Worm (Caenorhabditis elegans) whole organism, L3 larva: ENCODE data around the gene C02G6.3.

ENCODE experiments used
- R02D3.7 ChIP-seq: fragments of 150-350 bp; optimal IDR thresholded peaks from 2 replicates; lab custom pipeline; 2014; ENCODE audit warnings: missing biosample characterization, missing genetic modification characterization
- ZK546.5 ChIP-seq: sonication (generic microtip); optimal IDR thresholded peaks from 2 replicates; lab custom pipeline; 2017; ENCODE audit warnings: missing biosample characterization, missing genetic modification characterization
- aly-2 ChIP-seq: fragments of 150-350 bp; optimal IDR thresholded peaks from 2 replicates; lab custom pipeline; 2014; ENCODE audit warnings: missing biosample characterization, missing genetic modification characterization
- ama-1 ChIP-seq: fragments of 150-350 bp; optimal IDR thresholded peaks from 2 replicates; lab custom pipeline; 2018
- ceh-16 ChIP-seq: sonication (generic microtip); optimal IDR thresholded peaks from 2 replicates; lab custom pipeline; 2017; ENCODE audit warnings: missing biosample characterization, missing genetic modification characterization
- ceh-28 ChIP-seq: fragments of 150-350 bp; optimal IDR thresholded peaks from 2 replicates; lab custom pipeline; 2014; ENCODE audit warnings: missing biosample characterization, missing genetic modification reagents, missing genetic modification characterization
- ceh-9 ChIP-seq: sonication (generic microtip); optimal IDR thresholded peaks from 2 replicates; lab custom pipeline; 2018; ENCODE audit warnings: missing biosample characterization, missing genetic modification characterization
- daf-12 ChIP-seq: fragments of 150-350 bp; optimal IDR thresholded peaks from 2 replicates; lab custom pipeline; 2014; ENCODE audit warnings: missing biosample characterization, missing genetic modification reagents, missing genetic modification characterization
- egl-27 ChIP-seq: sonication (generic microtip); optimal IDR thresholded peaks from 4 replicates; lab custom pipeline; 2017; ENCODE audit warnings: missing biosample characterization, missing genetic modification reagents, missing genetic modification characterization
- egl-5 ChIP-seq: fragments of 150-350 bp; optimal IDR thresholded peaks from 2 replicates; lab custom pipeline; 2017; ENCODE audit warnings: missing biosample characterization, missing genetic modification reagents, missing genetic modification characterization, inconsistent platforms
- elt-2 ChIP-seq: sonication (generic microtip); optimal IDR thresholded peaks from 2 replicates; lab custom pipeline; 2016; ENCODE audit warnings: missing genetic modification reagents, mild to moderate bottlenecking, missing genetic modification characterization, missing compliant biosample characterization
- eor-1 ChIP-seq, 2 experiments: fragments of 150-350 bp; optimal IDR thresholded peaks; 2 replicates each; lab custom pipeline; 2014 to 2018; ENCODE audit warnings: missing biosample characterization in 2 of 2, missing genetic modification characterization in 2 of 2
- fkh-10 ChIP-seq: sonication (generic microtip); optimal IDR thresholded peaks from 2 replicates; lab custom pipeline; 2017; ENCODE audit warnings: missing biosample characterization, missing genetic modification reagents, missing genetic modification characterization
- fos-1 ChIP-seq: fragments of 150-350 bp; optimal IDR thresholded peaks from 2 replicates; lab custom pipeline; 2014; ENCODE audit warnings: missing biosample characterization, missing genetic modification characterization
- hmg-11 ChIP-seq: sonication (generic microtip); optimal IDR thresholded peaks from 2 replicates; lab custom pipeline; 2016; ENCODE audit warnings: missing genetic modification characterization, missing compliant biosample characterization
- jun-1 ChIP-seq: fragments of 150-350 bp; optimal IDR thresholded peaks from 2 replicates; lab custom pipeline; 2014; ENCODE audit warnings: missing biosample characterization, missing genetic modification reagents, missing genetic modification characterization
- lin-15B ChIP-seq: fragments of 150-350 bp; optimal IDR thresholded peaks from 2 replicates; lab custom pipeline; 2014; ENCODE audit warnings: missing biosample characterization, missing genetic modification characterization
- lin-39 ChIP-seq: fragments of 150-350 bp; optimal IDR thresholded peaks from 2 replicates; lab custom pipeline; 2018; ENCODE audit warnings: missing biosample characterization, missing genetic modification reagents, missing genetic modification characterization
- lsy-12 ChIP-seq: sonication (generic microtip); optimal IDR thresholded peaks from 2 replicates; lab custom pipeline; 2016; ENCODE audit warnings: mild to moderate bottlenecking, missing genetic modification characterization, missing compliant biosample characterization
- mml-1 ChIP-seq: fragments of 150-350 bp; sonication (generic microtip); optimal IDR thresholded peaks from 3 replicates; lab custom pipeline; 2014; ENCODE audit warnings: missing biosample characterization, missing genetic modification characterization
- nfya-1 ChIP-seq: sonication (generic microtip); optimal IDR thresholded peaks from 2 replicates; lab custom pipeline; 2017; ENCODE audit warnings: missing genetic modification characterization, mild to moderate bottlenecking, missing compliant biosample characterization, antibody characterized with exemption, moderate library complexity; ENCODE audit not compliant: insufficient read depth
- nhr-11 ChIP-seq: fragments of 150-350 bp; optimal IDR thresholded peaks from 2 replicates; lab custom pipeline; 2014; ENCODE audit warnings: missing biosample characterization, missing genetic modification characterization
- nhr-12 ChIP-seq: fragments of 150-350 bp; optimal IDR thresholded peaks from 2 replicates; lab custom pipeline; 2014; ENCODE audit warnings: missing biosample characterization, missing genetic modification characterization
- nhr-23 ChIP-seq: fragments of 150-350 bp; optimal IDR thresholded peaks from 2 replicates; lab custom pipeline; 2014; ENCODE audit warnings: missing biosample characterization, missing genetic modification reagents, missing genetic modification characterization
- nhr-237 ChIP-seq: fragments of 150-350 bp; optimal IDR thresholded peaks from 2 replicates; lab custom pipeline; 2014; ENCODE audit warnings: missing biosample characterization, missing genetic modification characterization
- nhr-25 ChIP-seq: sonication (generic microtip); optimal IDR thresholded peaks from 2 replicates; lab custom pipeline; 2017; ENCODE audit warnings: missing biosample characterization, missing genetic modification characterization
- nhr-28 ChIP-seq: fragments of 150-350 bp; optimal IDR thresholded peaks from 2 replicates; lab custom pipeline; 2014; ENCODE audit warnings: missing biosample characterization, missing genetic modification characterization
- nhr-43 ChIP-seq: sonication (generic microtip); optimal IDR thresholded peaks from 2 replicates; lab custom pipeline; 2016; ENCODE audit warnings: mild to moderate bottlenecking, missing genetic modification characterization, missing compliant biosample characterization; ENCODE audit not compliant: poor library complexity, severe bottlenecking
- nhr-67 ChIP-seq: fragments of 150-350 bp; optimal IDR thresholded peaks from 2 replicates; lab custom pipeline; 2014; ENCODE audit warnings: missing biosample characterization, missing genetic modification characterization
- nhr-76 ChIP-seq: fragments of 150-350 bp; sonication (generic microtip); optimal IDR thresholded peaks from 5 replicates; lab custom pipeline; 2014; ENCODE audit warnings: missing biosample characterization, missing genetic modification characterization
- nhr-77 ChIP-seq: fragments of 150-350 bp; optimal IDR thresholded peaks from 2 replicates; lab custom pipeline; 2014; ENCODE audit warnings: missing biosample characterization, missing genetic modification characterization
- pha-4 ChIP-seq: fragments of 150-350 bp; optimal IDR thresholded peaks from 2 replicates; lab custom pipeline; 2014; ENCODE audit warnings: missing biosample characterization, missing genetic modification reagents, missing genetic modification characterization
- pqm-1 ChIP-seq: fragments of 150-350 bp; optimal IDR thresholded peaks from 2 replicates; lab custom pipeline; 2017; ENCODE audit warnings: missing biosample characterization, missing genetic modification characterization, inconsistent platforms
- sea-2 ChIP-seq: fragments of 150-350 bp; sonication (generic microtip); optimal IDR thresholded peaks from 4 replicates; lab custom pipeline; 2014; ENCODE audit warnings: missing biosample characterization, missing genetic modification reagents, missing genetic modification characterization
- skn-1 ChIP-seq: fragments of 150-350 bp; optimal IDR thresholded peaks from 2 replicates; lab custom pipeline; 2014; ENCODE audit warnings: missing biosample characterization, missing genetic modification characterization
- snpc-4 ChIP-seq: fragments of 150-350 bp; optimal IDR thresholded peaks from 2 replicates; lab custom pipeline; 2014; ENCODE audit warnings: missing biosample characterization, missing genetic modification characterization
- tbx-2 ChIP-seq: sonication (generic microtip); optimal IDR thresholded peaks from 2 replicates; lab custom pipeline; 2016; ENCODE audit warnings: mild to moderate bottlenecking, missing genetic modification characterization, missing compliant biosample characterization
- unc-39 ChIP-seq: sonication (generic microtip); optimal IDR thresholded peaks from 4 replicates; lab custom pipeline; 2017; ENCODE audit warnings: missing biosample characterization, missing genetic modification characterization
- unc-62 ChIP-seq: fragments of 150-350 bp; sonication (generic microtip); optimal IDR thresholded peaks from 4 replicates; lab custom pipeline; 2014; ENCODE audit warnings: missing biosample characterization, missing genetic modification reagents, missing genetic modification characterization
- zag-1 ChIP-seq: fragments of 150-350 bp; optimal IDR thresholded peaks from 2 replicates; lab custom pipeline; 2014; ENCODE audit warnings: missing biosample characterization, missing genetic modification characterization
- ztf-11 ChIP-seq: fragments of 150-350 bp; optimal IDR thresholded peaks from 2 replicates; lab custom pipeline; 2014; ENCODE audit warnings: missing biosample characterization, missing genetic modification characterization
- ztf-4 ChIP-seq: fragments of 150-350 bp; optimal IDR thresholded peaks from 2 replicates; lab custom pipeline; 2014; ENCODE audit warnings: missing biosample characterization, missing genetic modification characterization

Gene C02G6.3

ce11 chrV:5845162-5845561, 35.0 kb upstream of the C02G6.3 start:
- TF ChIP-seq egl-27 (tag; lab: Kevin White, UChicago) (no peak), pha-4 (tag; lab: Kevin White, UChicago) (no peak), nhr-12 (tag; lab: Kevin White, UChicago) (no peak), ztf-4 (tag; lab: Kevin White, UChicago) (no peak), nhr-237 (no peak), sea-2 (GFP tag; lab: Kevin White, UChicago) (no peak), tbx-2 (tag; lab: Kevin White, UChicago) (no peak), unc-62 (GFP tag; lab: Kevin White, UChicago) (no peak), nhr-76 (tag; lab: Kevin White, UChicago) (no peak), ceh-9 (no peak), nhr-23 (tag; lab: Kevin White, UChicago) (peak; percentile 11), nhr-25 (tag; lab: Kevin White, UChicago) (peak; percentile 14), nhr-43 (no peak), lsy-12 (peak; percentile 13), aly-2 (no peak), eor-1 (tag; optimal IDR thresholded peaks at IDR 0.05; lab: Kevin White, UChicago) (no peak), nhr-11 (tag; lab: Kevin White, UChicago) (no peak), egl-5 (tag; lab: Kevin White, UChicago) (no peak), zag-1 (no peak), R02D3.7 (no peak), nhr-77 (no peak), snpc-4 (peak; percentile 19), ceh-28 (no peak), ztf-11 (tag; lab: Kevin White, UChicago) (no peak), daf-12 (tag; lab: Kevin White, UChicago) (no peak), nhr-67 (no peak), unc-39 (no peak), skn-1 (tag; lab: Kevin White, UChicago) (no peak), ceh-16 (tag; lab: Kevin White, UChicago) (no peak), fos-1 (tag; lab: Kevin White, UChicago) (no peak)

- TF ChIP-seq pha-4 (tag; lab: Kevin White, UChicago) (peak; percentile 89), nhr-11 (tag; lab: Kevin White, UChicago) (peak; percentile 47), skn-1 (tag; lab: Kevin White, UChicago) (peak; percentile 19), lsy-12 (peak; percentile 30), nfya-1 (peak; percentile 77), aly-2 (no peak), hmg-11 (peak; percentile 74), nhr-237 (no peak), nhr-43 (no peak), elt-2 (tag; lab: Kevin White, UChicago) (peak; percentile 88), nhr-28 (no peak), tbx-2 (tag; lab: Kevin White, UChicago) (peak; percentile 47), jun-1 (tag; lab: Kevin White, UChicago) (peak; percentile 3), egl-5 (tag; lab: Kevin White, UChicago) (peak; percentile 55), fkh-10 (GFP tag; lab: Kevin White, UChicago) (peak; percentile 66), ztf-11 (tag; lab: Kevin White, UChicago) (no peak), snpc-4 (peak; percentile 10), pqm-1 (tag; lab: Kevin White, UChicago) (peak; percentile 77), lin-15B (tag; lab: Kevin White, UChicago) (peak; percentile 8), ama-1 (lab: Kevin White, UChicago) (peak; percentile 25), lin-39 (tag; lab: Kevin White, UChicago) (peak; percentile 82)
- TF ChIP-seq, all 47 proteins: peak for 16
Observed at ce11 chrV:5845669-5846189, 34.4 kb upstream of the C02G6.3 start, which contains the start of gene F26F12.3. F26F12.3 (minus strand) TSS chrV:5845719.

- TF ChIP-seq nhr-23 (tag; lab: Kevin White, UChicago) (peak; percentile 51), lin-15B (tag; lab: Kevin White, UChicago) (no peak), aly-2 (no peak), ceh-16 (tag; lab: Kevin White, UChicago) (no peak), egl-5 (tag; lab: Kevin White, UChicago) (peak; percentile 7), ZK546.5 (tag; lab: Kevin White, UChicago) (no peak), mml-1 (no peak)
Observed at ce11 chrV:5846729-5847128, 33.4 kb upstream of the C02G6.3 start.
